Worm (Caenorhabditis elegans) whole organism, L1 larva: Measurements from ENCODE around the gene aagr-4.

Experiments
- nhr-11 ChIP-seq: fragments of 150-350 bp; optimal IDR thresholded peaks from 2 replicates; lab custom pipeline; 2014; ENCODE audit warnings: missing biosample characterization, missing genetic modification characterization
- swsn-7 ChIP-seq: sonication (generic microtip); optimal IDR thresholded peaks from 2 replicates; lab custom pipeline; 2016; ENCODE audit warnings: missing genetic modification characterization, missing compliant biosample characterization

- TF ChIP-seq swsn-7 (tag; lab: Kevin White, UChicago): no peak
- no peak for TF ChIP-seq nhr-11 (tag; lab: Kevin White, UChicago)
Observed at ce11 chrX:431596-431995, 28.9 kb upstream of the aagr-4 start.
